Fruit fly (Drosophila melanogaster) whole organism, embryonic: ENCODE measurements around the gene Bet3.

Source experiments
- ATbp ChIP-seq: fragments of 200-800 bp; sonication (Bioruptor generic); optimal IDR thresholded peaks from 2 replicates; lab custom pipeline; 2017; ENCODE audit warnings: missing biosample characterization, mild to moderate bottlenecking, missing genetic modification characterization, missing genetic modification reagents
- Adf1 ChIP-seq: fragments of 200-800 bp; sonication (Bioruptor generic); IDR thresholded peaks from 2 replicates; pipeline ENCODE4 v1.3.6; 2022; ENCODE audit warnings: missing biosample characterization, missing genetic modification characterization
- BEAF-32 ChIP-seq: fragments of 200-800 bp; sonication (Bioruptor generic); optimal IDR thresholded peaks from 3 replicates; lab custom pipeline; 2017; ENCODE audit warnings: missing biosample characterization, missing genetic modification characterization, mild to moderate bottlenecking, moderate library complexity, missing genetic modification reagents
- CG1024 ChIP-seq: fragments of 200-800 bp; sonication (Bioruptor generic); IDR thresholded peaks from 2 replicates; pipeline ENCODE4 v1.3.6; 2022; ENCODE audit warnings: missing biosample characterization, missing genetic modification characterization
- CG12769 ChIP-seq: fragments of 200-800 bp; sonication (Bioruptor generic); optimal IDR thresholded peaks from 2 replicates; lab custom pipeline; 2019; ENCODE audit warnings: missing biosample characterization, mild to moderate bottlenecking, missing genetic modification characterization, moderate library complexity
- CG13624 ChIP-seq: fragments of 200-800 bp; sonication (Bioruptor generic); optimal IDR thresholded peaks from 2 replicates; lab custom pipeline; 2016; ENCODE audit warnings: missing biosample characterization, missing genetic modification characterization
- CG14014 ChIP-seq: fragments of 200-800 bp; sonication (Bioruptor generic); IDR thresholded peaks from 2 replicates; pipeline ENCODE4 v1.3.6; 2022; ENCODE audit warnings: missing biosample characterization, missing genetic modification characterization
- CG14441 ChIP-seq: fragments of 200-800 bp; sonication (Bioruptor generic); IDR thresholded peaks from 2 replicates; pipeline ENCODE4 v1.3.6; 2022; ENCODE audit warnings: missing biosample characterization, missing genetic modification characterization
- CG15601 ChIP-seq: fragments of 200-800 bp; sonication (Bioruptor generic); optimal IDR thresholded peaks from 3 replicates; lab custom pipeline; 2019; ENCODE audit warnings: missing biosample characterization, mild to moderate bottlenecking, missing genetic modification characterization, moderate library complexity
- CG17359 ChIP-seq: fragments of 200-800 bp; sonication (Bioruptor generic); optimal IDR thresholded peaks from 3 replicates; lab custom pipeline; 2018; ENCODE audit warnings: missing biosample characterization, mild to moderate bottlenecking, missing genetic modification characterization, moderate library complexity
- CG18262 ChIP-seq: fragments of 200-800 bp; optimal IDR thresholded peaks from 3 replicates; lab custom pipeline; 2019; ENCODE audit warnings: missing biosample characterization, mild to moderate bottlenecking, missing genetic modification characterization, moderate library complexity
- CG1832 ChIP-seq: fragments of 200-800 bp; sonication (Bioruptor generic); optimal IDR thresholded peaks from 2 replicates; lab custom pipeline; 2017; ENCODE audit warnings: missing biosample characterization, mild to moderate bottlenecking, missing genetic modification characterization, inconsistent platforms
- CG2199 ChIP-seq: fragments of 200-800 bp; sonication (Bioruptor generic); IDR thresholded peaks from 3 replicates; pipeline ENCODE4 v1.3.6; 2022; ENCODE audit warnings: missing biosample characterization, missing genetic modification characterization
- CG31388 ChIP-seq: fragments of 200-800 bp; sonication (Bioruptor generic); optimal IDR thresholded peaks from 2 replicates; lab custom pipeline; 2016; ENCODE audit warnings: missing biosample characterization, missing genetic modification characterization
- CG32532 ChIP-seq: fragments of 200-800 bp; sonication (Bioruptor generic); IDR thresholded peaks from 2 replicates; pipeline ENCODE4 v1.3.6; 2022; ENCODE audit warnings: missing biosample characterization, missing genetic modification characterization
- CG3726 ChIP-seq: fragments of 200-800 bp; sonication (Bioruptor generic); IDR thresholded peaks from 3 replicates; pipeline ENCODE4, ENCODE4 v1.3.6; 2022; ENCODE audit warnings: missing biosample characterization, missing genetic modification characterization
- CG4707 ChIP-seq: fragments of 200-800 bp; sonication (Bioruptor generic); optimal IDR thresholded peaks from 2 replicates; lab custom pipeline; 2018; ENCODE audit warnings: missing biosample characterization, mild to moderate bottlenecking, missing genetic modification characterization, moderate library complexity
- CG5953 ChIP-seq: fragments of 200-800 bp; sonication (Bioruptor generic); IDR thresholded peaks from 2 replicates; pipeline ENCODE4 v1.3.6; 2022; ENCODE audit warnings: missing biosample characterization, missing genetic modification characterization
- CG7839 ChIP-seq: fragments of 200-800 bp; sonication (Bioruptor generic); optimal IDR thresholded peaks from 3 replicates; lab custom pipeline; 2018; ENCODE audit warnings: missing biosample characterization, mild to moderate bottlenecking, missing genetic modification characterization, moderate library complexity
- CG8765 ChIP-seq: fragments of 200-800 bp; sonication (Bioruptor generic); IDR thresholded peaks from 2 replicates; pipeline ENCODE4 v1.3.6; 2022; ENCODE audit warnings: missing biosample characterization, missing genetic modification characterization
- CG9215 ChIP-seq: fragments of 200-800 bp; sonication (Bioruptor generic); IDR thresholded peaks from 2 replicates; pipeline ENCODE4 v1.3.6; 2022; ENCODE audit warnings: missing biosample characterization, missing genetic modification characterization
- CG9817 ChIP-seq: fragments of 200-800 bp; sonication (Bioruptor generic); optimal IDR thresholded peaks from 2 replicates; lab custom pipeline; 2018; ENCODE audit warnings: missing biosample characterization, mild to moderate bottlenecking, missing genetic modification characterization, moderate library complexity
- CHES-1-like ChIP-seq: fragments of 200-800 bp; sonication (Bioruptor generic); optimal IDR thresholded peaks from 2 replicates; lab custom pipeline; 2016; ENCODE audit warnings: missing biosample characterization, missing genetic modification characterization
- D19A ChIP-seq: fragments of 200-800 bp; optimal IDR thresholded peaks from 3 replicates; lab custom pipeline; 2019; ENCODE audit warnings: missing biosample characterization, mild to moderate bottlenecking, missing genetic modification characterization, moderate library complexity
- Deaf1 ChIP-seq: fragments of 200-800 bp; optimal IDR thresholded peaks from 3 replicates; lab custom pipeline; 2019; ENCODE audit warnings: missing biosample characterization, mild to moderate bottlenecking, missing genetic modification characterization, moderate library complexity
- Drgx ChIP-seq: fragments of 200-800 bp; sonication (Bioruptor generic); IDR thresholded peaks from 2 replicates; pipeline ENCODE4 v1.3.6; 2022; ENCODE audit warnings: missing biosample characterization, missing genetic modification characterization
- HLHmδ ChIP-seq: fragments of 200-800 bp; sonication (Bioruptor generic); optimal IDR thresholded peaks from 2 replicates; lab custom pipeline; 2018; ENCODE audit warnings: missing biosample characterization, mild to moderate bottlenecking, missing genetic modification characterization, moderate library complexity
- NC2α ChIP-seq: fragments of 200-800 bp; sonication (Bioruptor generic); optimal IDR thresholded peaks from 2 replicates; lab custom pipeline; 2016; ENCODE audit warnings: missing biosample characterization, missing genetic modification characterization
- NK7.1 ChIP-seq: fragments of 200-800 bp; sonication (Bioruptor generic); optimal IDR thresholded peaks from 3 replicates; lab custom pipeline; 2016; ENCODE audit warnings: missing biosample characterization, missing genetic modification characterization
- Opbp ChIP-seq: fragments of 200-800 bp; sonication (Bioruptor generic); IDR thresholded peaks from 3 replicates; pipeline ENCODE4 v1.3.6; 2022; ENCODE audit warnings: missing biosample characterization, missing genetic modification characterization; ENCODE audit not compliant: partially characterized antibody
- Poxn ChIP-seq: fragments of 200-800 bp; sonication (Bioruptor generic); IDR thresholded peaks from 2 replicates; pipeline ENCODE4 v1.3.6; 2022; ENCODE audit warnings: missing biosample characterization, missing genetic modification characterization
- Scr ChIP-seq: fragments of 200-800 bp; sonication (Bioruptor generic); IDR thresholded peaks from 2 replicates; pipeline ENCODE4 v1.3.6; 2022; ENCODE audit warnings: missing biosample characterization, missing genetic modification characterization; ENCODE audit not compliant: partially characterized antibody
- Ssrp ChIP-seq: fragments of 200-800 bp; sonication (Bioruptor generic); optimal IDR thresholded peaks from 2 replicates; lab custom pipeline; 2018; ENCODE audit warnings: missing biosample characterization, mild to moderate bottlenecking, missing genetic modification characterization, moderate library complexity
- Tbp ChIP-seq: fragments of >200 bp; optimal IDR thresholded peaks from 2 replicates; lab custom pipeline; 2018; ENCODE audit warnings: missing biosample characterization, missing genetic modification characterization
- Trl ChIP-seq, 3 experiments: fragments of >200 bp in 2 of 3; fragments of 200-800 bp in 1 of 3; sonication (Bioruptor generic) in 1 of 3; optimal IDR thresholded peaks; 2 replicates in 1 of 3; 3 replicates in 2 of 3; lab custom pipeline; 2016 to 2017; ENCODE audit warnings: missing biosample characterization in 1 of 3, missing genetic modification characterization in 1 of 3
- Xrp1 ChIP-seq: fragments of 200-800 bp; sonication (Bioruptor generic); IDR thresholded peaks from 2 replicates; pipeline ENCODE4 v1.3.6; 2022; ENCODE audit warnings: missing biosample characterization, missing genetic modification characterization
- ase ChIP-seq: fragments of 200-800 bp; sonication (Bioruptor generic); IDR thresholded peaks from 3 replicates; pipeline ENCODE4 v1.3.6; 2022; ENCODE audit warnings: missing biosample characterization, missing genetic modification characterization
- bcd ChIP-seq: fragments of 200-800 bp; sonication (Bioruptor generic); optimal IDR thresholded peaks from 2 replicates; lab custom pipeline; 2017; ENCODE audit warnings: missing biosample characterization, mild to moderate bottlenecking, missing genetic modification characterization
- btn ChIP-seq: fragments of 200-800 bp; sonication (Bioruptor generic); optimal IDR thresholded peaks from 2 replicates; lab custom pipeline; 2016; ENCODE audit warnings: missing biosample characterization, missing genetic modification characterization
- chm ChIP-seq: fragments of 200-800 bp; sonication (Bioruptor generic); IDR thresholded peaks from 2 replicates; pipeline ENCODE4 v1.3.6; 2022; ENCODE audit warnings: missing biosample characterization, missing genetic modification characterization
- crp ChIP-seq, 2 experiments: fragments of 200-800 bp; sonication (Bioruptor generic); optimal IDR thresholded peaks; 2 replicates in 1 of 2; 3 replicates in 1 of 2; lab custom pipeline; 2017; ENCODE audit warnings: missing biosample characterization in 2 of 2, missing genetic modification characterization in 2 of 2, mild to moderate bottlenecking in 1 of 2, moderate library complexity in 1 of 2
- dmrt99B ChIP-seq: fragments of 200-800 bp; sonication (Bioruptor generic); optimal IDR thresholded peaks from 2 replicates; lab custom pipeline; 2018; ENCODE audit warnings: missing biosample characterization, mild to moderate bottlenecking, missing genetic modification characterization, moderate library complexity
- fu2 ChIP-seq: fragments of 200-800 bp; sonication (Bioruptor generic); optimal IDR thresholded peaks from 2 replicates; lab custom pipeline; 2016; ENCODE audit warnings: missing biosample characterization, missing genetic modification characterization
- gem ChIP-seq: fragments of 200-800 bp; sonication (Bioruptor generic); optimal IDR thresholded peaks from 2 replicates; lab custom pipeline; 2019; ENCODE audit warnings: missing biosample characterization, mild to moderate bottlenecking, missing genetic modification characterization, moderate library complexity
- ken ChIP-seq: fragments of 200-800 bp; sonication (Bioruptor generic); IDR thresholded peaks from 3 replicates; pipeline ENCODE4 v1.3.6; 2022; ENCODE audit warnings: missing biosample characterization, missing genetic modification characterization
- lmd ChIP-seq: fragments of 200-800 bp; sonication (Bioruptor generic); IDR thresholded peaks from 2 replicates; pipeline ENCODE4 v1.3.6; 2022; ENCODE audit warnings: missing biosample characterization, missing genetic modification characterization
- maf-S ChIP-seq: fragments of 200-800 bp; sonication (Bioruptor generic); optimal IDR thresholded peaks from 2 replicates; lab custom pipeline; 2016; ENCODE audit warnings: missing biosample characterization, missing genetic modification characterization
- prd ChIP-seq, 3 experiments: fragments of >200 bp in 2 of 3; fragments of 200-800 bp in 1 of 3; sonication (Bioruptor generic) in 1 of 3; optimal IDR thresholded peaks in 2 of 3; IDR thresholded peaks in 1 of 3; 2 replicates in 2 of 3; 3 replicates in 1 of 3; pipeline versions ENCODE4 v1.3.6 to Lab custom; 2017 to 2022; ENCODE audit warnings: missing biosample characterization in 1 of 3, missing genetic modification characterization in 1 of 3
- tin ChIP-seq: fragments of 200-800 bp; sonication (Bioruptor generic); optimal IDR thresholded peaks from 3 replicates; lab custom pipeline; 2016; ENCODE audit warnings: missing biosample characterization, missing genetic modification characterization
- vvl ChIP-seq: fragments of 200-800 bp; sonication (Bioruptor generic); IDR thresholded peaks from 2 replicates; pipeline ENCODE4 v1.3.6; 2022; ENCODE audit warnings: missing biosample characterization, missing genetic modification characterization

Gene Bet3

dm6 chr3L:9398435-9398981 lies 43.6 kb downstream of the Bet3 start (continued):
- no peak for TF ChIP-seq ase (GFP tag; lab: Robert Waterston, UW)
- TF ChIP-seq fu2 (GFP tag; lab: Kevin White, UChicago) = no peak
- no peak for TF ChIP-seq Poxn
- 0 out of 2 replicates have a peak, but pooled peaks have one; percentile 8 for TF ChIP-seq CG14441 (GFP tag; lab: Robert Waterston, UW)
- TF ChIP-seq Adf1 (GFP tag; lab: Robert Waterston, UW) = no peak
- TF ChIP-seq btn = no peak
- TF ChIP-seq Drgx = peak; percentile 42; the same call in 1 of the 2 replicates
- no peak for TF ChIP-seq CG17359
- no peak for TF ChIP-seq CG15601 (tag; lab: Kevin White, UChicago)
- no peak for TF ChIP-seq Deaf1 (tag; lab: Kevin White, UChicago)
- TF ChIP-seq lmd (GFP tag; lab: Robert Waterston, UW) = peak; percentile 37; the same call in 1 of the 2 replicates
- TF ChIP-seq Tbp = no peak
- no peak for TF ChIP-seq chm (GFP tag; lab: Robert Waterston, UW)
- peak; percentile 14 to 17 for TF ChIP-seq Trl (optimal IDR thresholded peaks at IDR 0.05; lab: Kevin White, UChicago)
- TF ChIP-seq Trl (GFP tag; optimal IDR thresholded peaks at IDR 0.05; lab: Kevin White, UChicago) = no peak
- no peak for TF ChIP-seq ATbp (GFP tag; lab: Kevin White, UChicago)
- TF ChIP-seq Scr = no peak
- TF ChIP-seq CG12769 (tag; lab: Kevin White, UChicago) = no peak
- TF ChIP-seq CG2199 (GFP tag; lab: Robert Waterston, UW) = 0 out of 3 replicates have a peak, but pooled peaks have one; percentile 45
- peak; percentile 15 for TF ChIP-seq bcd
- no peak for TF ChIP-seq CG4707 (GFP tag; lab: Kevin White, UChicago)
- no peak for TF ChIP-seq CHES-1-like
- no peak for TF ChIP-seq NK7.1 (GFP tag; lab: Kevin White, UChicago)
- peak; percentile 23; the same call in 1 of the 2 replicates for TF ChIP-seq CG1024 (GFP tag; lab: Robert Waterston, UW)
- TF ChIP-seq CG13624 (GFP tag; lab: Kevin White, UChicago) = no peak
- peak; percentile 0 for TF ChIP-seq CG18262 (tag; lab: Kevin White, UChicago)
- TF ChIP-seq gem = peak; percentile 24
- TF ChIP-seq D19A (tag; lab: Kevin White, UChicago) = peak; percentile 85
- no peak for TF ChIP-seq CG1832
- TF ChIP-seq CG14014 (GFP tag; lab: Robert Waterston, UW) = no peak
- TF ChIP-seq BEAF-32 (GFP tag; lab: Kevin White, UChicago) = no peak
- no peak for TF ChIP-seq prd (optimal IDR thresholded peaks at IDR 0.05; lab: Kevin White, UChicago)
- TF ChIP-seq prd (GFP tag; IDR thresholded peaks at IDR 0.05; lab: Robert Waterston, UW) = peak; percentile 31; the same call in 1 of the 3 replicates
- TF ChIP-seq Ssrp (tag; lab: Kevin White, UChicago) = no peak
- TF ChIP-seq dmrt99B (tag; lab: Kevin White, UChicago) = peak; percentile 9
- 0 out of 3 replicates have a peak, but pooled peaks have one; percentile 13 for TF ChIP-seq Opbp
- no peak for TF ChIP-seq CG31388 (GFP tag; lab: Kevin White, UChicago)
- no peak for TF ChIP-seq crp (GFP tag; optimal IDR thresholded peaks at IDR 0.05; lab: Kevin White, UChicago)
- no peak for TF ChIP-seq ken (GFP tag; lab: Robert Waterston, UW)
- TF ChIP-seq CG3726 = no peak
- no peak for TF ChIP-seq Xrp1
- no peak for TF ChIP-seq CG8765 (GFP tag; lab: Robert Waterston, UW)
- TF ChIP-seq maf-S (GFP tag; lab: Kevin White, UChicago) = no peak
- TF ChIP-seq CG7839 (tag; lab: Kevin White, UChicago) = peak; percentile 13
- no peak for TF ChIP-seq NC2α (GFP tag; lab: Kevin White, UChicago)
- TF ChIP-seq vvl = no peak
- no peak for TF ChIP-seq CG9817 (tag; lab: Kevin White, UChicago)
- TF ChIP-seq tin (GFP tag; lab: Kevin White, UChicago) = no peak
- no peak for TF ChIP-seq CG9215 (GFP tag; lab: Robert Waterston, UW)
- no peak for TF ChIP-seq CG5953
- TF ChIP-seq CG32532 (GFP tag; lab: Robert Waterston, UW) = peak; percentile 37
- TF ChIP-seq HLHmδ (GFP tag; lab: Kevin White, UChicago) = no peak
